Fruit fly (Drosophila melanogaster) whole organism, embryonic: ENCODE data around the gene CG1640.

Experiments used
- Awh ChIP-seq: fragments of 200-800 bp; sonication (Bioruptor generic); IDR thresholded peaks from 2 replicates; pipeline ENCODE4, ENCODE4 v1.3.6; 2022; ENCODE audit warnings: missing biosample characterization, missing genetic modification characterization
- CG10274 ChIP-seq: fragments of 200-800 bp; sonication (Bioruptor generic); optimal IDR thresholded peaks from 3 replicates; lab custom pipeline; 2017; ENCODE audit warnings: missing biosample characterization, mild to moderate bottlenecking, missing genetic modification characterization
- CG11696 ChIP-seq: fragments of 200-800 bp; sonication (Bioruptor generic); IDR thresholded peaks from 2 replicates; pipeline ENCODE4 v1.3.6; 2022; ENCODE audit warnings: missing biosample characterization, missing genetic modification characterization
- CG11723 ChIP-seq: fragments of 200-800 bp; sonication (Bioruptor generic); optimal IDR thresholded peaks from 2 replicates; lab custom pipeline; 2017; ENCODE audit warnings: missing biosample characterization, mild to moderate bottlenecking, missing genetic modification characterization
- CG12769 ChIP-seq: fragments of 200-800 bp; sonication (Bioruptor generic); optimal IDR thresholded peaks from 2 replicates; lab custom pipeline; 2019; ENCODE audit warnings: missing biosample characterization, mild to moderate bottlenecking, missing genetic modification characterization, moderate library complexity
- CG17802 ChIP-seq: fragments of 200-800 bp; sonication (Bioruptor generic); optimal IDR thresholded peaks from 2 replicates; lab custom pipeline; 2018; ENCODE audit warnings: missing biosample characterization, mild to moderate bottlenecking, missing genetic modification characterization, moderate library complexity
- CG18262 ChIP-seq: fragments of 200-800 bp; optimal IDR thresholded peaks from 3 replicates; lab custom pipeline; 2019; ENCODE audit warnings: missing biosample characterization, mild to moderate bottlenecking, missing genetic modification characterization, moderate library complexity
- CG2199 ChIP-seq: fragments of 200-800 bp; sonication (Bioruptor generic); IDR thresholded peaks from 3 replicates; pipeline ENCODE4 v1.3.6; 2022; ENCODE audit warnings: missing biosample characterization, missing genetic modification characterization
- CG2202 ChIP-seq: fragments of 200-800 bp; sonication (Bioruptor generic); optimal IDR thresholded peaks from 2 replicates; lab custom pipeline; 2018; ENCODE audit warnings: missing biosample characterization, mild to moderate bottlenecking, missing genetic modification characterization
- CG31441 ChIP-seq: fragments of 200-800 bp; sonication (Bioruptor generic); IDR thresholded peaks from 2 replicates; pipeline ENCODE4 v1.3.6; 2022; ENCODE audit warnings: missing biosample characterization, missing genetic modification characterization
- CG4730 ChIP-seq: fragments of 200-800 bp; sonication (Bioruptor generic); IDR thresholded peaks from 2 replicates; pipeline ENCODE4 v1.3.6; 2022; ENCODE audit warnings: missing biosample characterization, missing genetic modification characterization
- CG4820 ChIP-seq: fragments of 200-800 bp; sonication (Bioruptor generic); optimal IDR thresholded peaks from 3 replicates; lab custom pipeline; 2016; ENCODE audit warnings: missing biosample characterization, missing genetic modification characterization
- CG5245 ChIP-seq: fragments of 200-800 bp; sonication (Bioruptor generic); optimal IDR thresholded peaks from 3 replicates; lab custom pipeline; 2016; ENCODE audit warnings: missing biosample characterization, missing genetic modification characterization
- CG6175 ChIP-seq: fragments of 200-800 bp; sonication (Bioruptor generic); IDR thresholded peaks from 3 replicates; pipeline ENCODE4 v1.3.6; 2022; ENCODE audit warnings: missing biosample characterization, missing genetic modification characterization
- CG7745 ChIP-seq: fragments of 200-800 bp; sonication (Bioruptor generic); optimal IDR thresholded peaks from 2 replicates; lab custom pipeline; 2018; ENCODE audit warnings: missing biosample characterization, mild to moderate bottlenecking, missing genetic modification characterization, moderate library complexity
- CG8388 ChIP-seq: fragments of 200-800 bp; sonication (Bioruptor generic); optimal IDR thresholded peaks from 2 replicates; lab custom pipeline; 2019; ENCODE audit warnings: missing biosample characterization, mild to moderate bottlenecking, missing genetic modification characterization, moderate library complexity
- CG8944 ChIP-seq: fragments of 200-800 bp; sonication (Bioruptor generic); optimal IDR thresholded peaks from 3 replicates; lab custom pipeline; 2016; ENCODE audit warnings: missing biosample characterization, missing genetic modification characterization
- CG9727 ChIP-seq: fragments of 200-800 bp; sonication (Bioruptor generic); optimal IDR thresholded peaks from 3 replicates; lab custom pipeline; 2017; ENCODE audit warnings: missing biosample characterization, mild to moderate bottlenecking, missing genetic modification characterization
- CrebB ChIP-seq: fragments of 200-800 bp; sonication (Bioruptor generic); optimal IDR thresholded peaks from 3 replicates; lab custom pipeline; 2018; ENCODE audit warnings: missing biosample characterization, mild to moderate bottlenecking, missing genetic modification characterization
- Doc3 ChIP-seq: fragments of 200-800 bp; sonication (Bioruptor generic); IDR thresholded peaks from 3 replicates; pipeline ENCODE4 v1.3.6; 2022; ENCODE audit warnings: missing biosample characterization, missing genetic modification characterization; ENCODE audit not compliant: partially characterized antibody
- H2.0 ChIP-seq: fragments of 200-800 bp; sonication (Bioruptor generic); IDR thresholded peaks from 2 replicates; pipeline ENCODE4 v1.3.6; 2022; ENCODE audit warnings: missing biosample characterization, missing genetic modification characterization
- HLH4C ChIP-seq: fragments of 200-800 bp; sonication (Bioruptor generic); IDR thresholded peaks from 3 replicates; pipeline ENCODE4 v1.3.6; 2022; ENCODE audit warnings: missing biosample characterization, missing genetic modification characterization; ENCODE audit not compliant: partially characterized antibody
- Hr3 ChIP-seq: fragments of 200-800 bp; sonication (Bioruptor generic); optimal IDR thresholded peaks from 3 replicates; lab custom pipeline; 2016; ENCODE audit warnings: missing biosample characterization, missing genetic modification characterization
- MBD-R2 ChIP-seq: fragments of 200-800 bp; sonication (Bioruptor generic); IDR thresholded peaks from 2 replicates; pipeline ENCODE4 v1.3.6; 2022; ENCODE audit warnings: missing biosample characterization, missing genetic modification characterization
- Mrtf ChIP-seq: fragments of 200-800 bp; sonication (Bioruptor generic); IDR thresholded peaks from 3 replicates; pipeline ENCODE4 v1.3.6; 2022; ENCODE audit warnings: missing biosample characterization, missing genetic modification characterization
- Nf-YA ChIP-seq: fragments of 200-800 bp; sonication (Bioruptor generic); IDR thresholded peaks from 2 replicates; pipeline ENCODE4 v1.3.6; 2022; ENCODE audit warnings: missing biosample characterization, missing genetic modification characterization
- Ravus ChIP-seq: fragments of 200-800 bp; sonication (Bioruptor generic); IDR thresholded peaks from 2 replicates; pipeline ENCODE4 v1.3.6; 2022; ENCODE audit warnings: missing biosample characterization, missing genetic modification characterization
- Rfx ChIP-seq: fragments of 200-800 bp; sonication (Bioruptor generic); IDR thresholded peaks from 2 replicates; pipeline ENCODE4 v1.3.6; 2022; ENCODE audit warnings: missing biosample characterization, missing genetic modification characterization
- Sox102F ChIP-seq: fragments of 200-800 bp; sonication (Bioruptor generic); optimal IDR thresholded peaks from 2 replicates; lab custom pipeline; 2018; ENCODE audit warnings: missing biosample characterization, mild to moderate bottlenecking, missing genetic modification characterization, moderate library complexity
- Sry-β ChIP-seq: fragments of 200-800 bp; sonication (Bioruptor generic); optimal IDR thresholded peaks from 2 replicates; lab custom pipeline; 2018; ENCODE audit warnings: missing biosample characterization, mild to moderate bottlenecking, missing genetic modification characterization, moderate library complexity
- Sry-δ ChIP-seq: fragments of 200-800 bp; sonication (Bioruptor generic); optimal IDR thresholded peaks from 2 replicates; lab custom pipeline; 2016; ENCODE audit warnings: missing biosample characterization, missing genetic modification characterization
- ac ChIP-seq: fragments of 200-800 bp; sonication (Bioruptor generic); optimal IDR thresholded peaks from 3 replicates; lab custom pipeline; 2017; ENCODE audit warnings: missing biosample characterization, mild to moderate bottlenecking, missing genetic modification characterization
- chm ChIP-seq: fragments of 200-800 bp; sonication (Bioruptor generic); IDR thresholded peaks from 2 replicates; pipeline ENCODE4 v1.3.6; 2022; ENCODE audit warnings: missing biosample characterization, missing genetic modification characterization
- ci ChIP-seq: fragments of 200-800 bp; sonication (Bioruptor generic); IDR thresholded peaks from 3 replicates; pipeline ENCODE4 v1.3.6; 2022; ENCODE audit warnings: missing biosample characterization, missing genetic modification characterization
- danr ChIP-seq: fragments of 200-800 bp; sonication (Bioruptor generic); IDR thresholded peaks from 2 replicates; pipeline ENCODE4 v1.3.6; 2022; ENCODE audit warnings: missing biosample characterization, missing genetic modification characterization
- dati ChIP-seq: fragments of 200-800 bp; sonication (Bioruptor generic); IDR thresholded peaks from 2 replicates; pipeline ENCODE4 v1.3.6; 2022; ENCODE audit warnings: missing biosample characterization, missing genetic modification characterization
- grau ChIP-seq: fragments of 200-800 bp; optimal IDR thresholded peaks from 3 replicates; lab custom pipeline; 2019; ENCODE audit warnings: missing biosample characterization, mild to moderate bottlenecking, missing genetic modification characterization, moderate library complexity
- gsb-n ChIP-seq: fragments of 200-800 bp; sonication (Bioruptor generic); optimal IDR thresholded peaks from 3 replicates; lab custom pipeline; 2018; ENCODE audit warnings: missing biosample characterization, mild to moderate bottlenecking, missing genetic modification characterization
- gt ChIP-seq: fragments of 200-800 bp; sonication (Bioruptor generic); IDR thresholded peaks from 2 replicates; pipeline ENCODE4 v1.3.6; 2022; ENCODE audit warnings: missing biosample characterization, missing genetic modification characterization
- hth ChIP-seq: fragments of >200 bp; optimal IDR thresholded peaks from 2 replicates; lab custom pipeline; 2017; ENCODE audit warnings: inconsistent platforms
- nom ChIP-seq: fragments of 200-800 bp; sonication (Bioruptor generic); optimal IDR thresholded peaks from 2 replicates; lab custom pipeline; 2017; ENCODE audit warnings: missing biosample characterization, missing genetic modification characterization, mild to moderate bottlenecking, moderate library complexity, missing genetic modification reagents
- pan ChIP-seq, 4 experiments: fragments of >200 bp in 3 of 4; fragments of 200-800 bp in 1 of 4; sonication (Bioruptor generic) in 1 of 4; optimal IDR thresholded peaks in 3 of 4; IDR thresholded peaks in 1 of 4; 2 replicates each; pipeline versions ENCODE4 v1.3.6 to Lab custom; 2017 to 2022; ENCODE audit warnings: missing biosample characterization in 2 of 4, missing genetic modification characterization in 2 of 4, mixed read lengths in 1 of 4
- pzg ChIP-seq: fragments of 200-800 bp; sonication (Bioruptor generic); optimal IDR thresholded peaks from 3 replicates; lab custom pipeline; 2018; ENCODE audit warnings: missing biosample characterization, mild to moderate bottlenecking, missing genetic modification characterization, moderate library complexity
- salm ChIP-seq: fragments of 200-800 bp; sonication (Bioruptor generic); optimal IDR thresholded peaks from 2 replicates; lab custom pipeline; 2018; ENCODE audit warnings: missing biosample characterization, mild to moderate bottlenecking, missing genetic modification characterization
- sens-2 ChIP-seq: fragments of 200-800 bp; sonication (Bioruptor generic); IDR thresholded peaks from 2 replicates; pipeline ENCODE4 v1.3.6; 2022; ENCODE audit warnings: missing biosample characterization, missing genetic modification characterization
- sisA ChIP-seq: fragments of 200-800 bp; sonication (Bioruptor generic); IDR thresholded peaks from 2 replicates; pipeline ENCODE4 v1.3.6; 2022; ENCODE audit warnings: missing biosample characterization, missing genetic modification characterization
- slou ChIP-seq: fragments of 200-800 bp; sonication (Bioruptor generic); optimal IDR thresholded peaks from 3 replicates; lab custom pipeline; 2016; ENCODE audit warnings: missing biosample characterization, missing genetic modification characterization
- so ChIP-seq: fragments of 200-800 bp; sonication (Bioruptor generic); IDR thresholded peaks from 3 replicates; pipeline ENCODE4 v1.3.6; 2022; ENCODE audit warnings: missing biosample characterization, missing genetic modification characterization
- vnd ChIP-seq: fragments of 200-800 bp; sonication (Bioruptor generic); IDR thresholded peaks from 3 replicates; pipeline ENCODE4 v1.3.6; 2022; ENCODE audit warnings: missing biosample characterization, missing genetic modification characterization; ENCODE audit not compliant: partially characterized antibody

Gene CG1640

DNA sequence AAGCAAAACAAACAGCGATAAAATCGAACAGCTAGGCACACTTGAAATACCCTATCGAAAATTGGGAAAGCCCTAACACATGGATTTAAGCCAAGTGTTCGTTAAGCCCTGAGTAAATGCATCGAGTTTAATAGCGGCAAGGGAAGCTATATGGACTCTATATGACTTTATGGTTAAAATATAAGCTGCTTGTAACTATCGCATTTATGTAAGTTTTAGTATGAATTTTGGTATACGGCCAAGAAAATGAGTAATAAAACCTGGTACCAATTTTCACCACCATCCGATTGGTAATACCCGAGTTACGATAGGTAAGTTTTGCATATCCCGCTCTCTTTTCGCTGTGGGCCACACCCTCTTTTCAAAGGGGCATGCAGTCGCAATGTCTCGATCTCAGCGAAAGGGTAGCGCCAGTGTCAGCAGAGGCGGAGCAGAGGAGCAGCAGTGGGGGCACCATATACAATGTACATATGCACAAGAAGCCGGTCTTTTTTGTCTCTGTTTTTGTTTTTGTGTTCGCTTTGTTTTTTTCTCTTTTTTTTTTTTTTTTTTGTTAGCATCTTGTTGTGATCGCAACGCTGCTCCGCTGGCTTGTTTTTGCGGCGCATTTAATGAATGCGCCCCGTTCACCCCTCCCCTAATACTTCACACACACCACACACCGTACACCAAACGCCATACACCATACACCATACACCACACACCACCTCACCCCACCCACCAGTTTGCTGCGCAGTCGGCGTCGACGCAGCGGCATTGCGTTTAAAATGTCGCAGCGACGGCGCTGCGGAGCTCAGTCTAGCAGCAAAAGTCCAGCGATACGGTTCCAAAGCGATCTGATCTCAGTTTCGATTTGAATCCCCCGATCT lies 33.8 kb downstream of the CG1640 start, which contains the start of gene GstT4 (continued):
- peak; percentile 74 for TF ChIP-seq ci
- peak; percentile 70 for TF ChIP-seq Rfx (GFP tag; lab: Robert Waterston, UW)
- TF ChIP-seq Sry-δ (GFP tag; lab: Kevin White, UChicago), result peak; percentile 27
- TF ChIP-seq Awh (GFP tag; lab: Robert Waterston, UW), result peak; percentile 59; the same call in 1 of the 2 replicates
- TF ChIP-seq CG11723 (GFP tag; lab: Kevin White, UChicago), result no peak
- TF ChIP-seq CG31441 (GFP tag; lab: Robert Waterston, UW), result no peak
- TF ChIP-seq vnd (GFP tag; lab: Robert Waterston, UW), result no peak
- no peak for TF ChIP-seq so (GFP tag; lab: Robert Waterston, UW)
- TF ChIP-seq Mrtf (GFP tag; lab: Robert Waterston, UW), result 0 out of 3 replicates have a peak, but pooled peaks have one; percentile 29
- TF ChIP-seq sisA (GFP tag; lab: Robert Waterston, UW), result peak; percentile 57
- no peak for TF ChIP-seq HLH4C (GFP tag; lab: Robert Waterston, UW)
- no peak for TF ChIP-seq CG12769 (tag; lab: Kevin White, UChicago)
- no peak for TF ChIP-seq CG5245 (GFP tag; lab: Kevin White, UChicago)
- TF ChIP-seq Sox102F (GFP tag; lab: Kevin White, UChicago), result peak; percentile 40
- no peak for TF ChIP-seq Sry-β (GFP tag; lab: Kevin White, UChicago)
- no peak for TF ChIP-seq CG7745
- no peak for TF ChIP-seq pan (optimal IDR thresholded peaks at IDR 0.05; lab: Kevin White, UChicago)
- TF ChIP-seq pan (GFP tag; optimal IDR thresholded peaks at IDR 0.05 in 1 of 2, IDR thresholded peaks at IDR 0.05 in 1 of 2), result peak in 1 of 2 experiments; percentile 35
- no peak for TF ChIP-seq CG6175 (GFP tag; lab: Robert Waterston, UW)
- TF ChIP-seq salm (tag; lab: Kevin White, UChicago), result no peak
- TF ChIP-seq H2.0 (GFP tag; lab: Robert Waterston, UW), result 0 out of 2 replicates have a peak, but pooled peaks have one; percentile 39
- TF ChIP-seq CG8944 (GFP tag; lab: Kevin White, UChicago), result peak; percentile 44
- no peak for TF ChIP-seq CrebB
- TF ChIP-seq MBD-R2 (GFP tag; lab: Robert Waterston, UW), result peak; percentile 40; the same call in 1 of the 2 replicates
- TF ChIP-seq CG4730 (GFP tag; lab: Robert Waterston, UW), result no peak
- no peak for TF ChIP-seq sens-2 (GFP tag; lab: Robert Waterston, UW)
- TF ChIP-seq nom (GFP tag; lab: Kevin White, UChicago), result peak; percentile 99
- peak; percentile 9 for TF ChIP-seq grau (tag; lab: Kevin White, UChicago)
- peak; percentile 76 for TF ChIP-seq CG18262
- TF ChIP-seq dati (GFP tag; lab: Robert Waterston, UW), result no peak
- TF ChIP-seq gt (GFP tag; lab: Robert Waterston, UW), result no peak
- TF ChIP-seq CG4820 (GFP tag; lab: Kevin White, UChicago), result no peak
- no peak for TF ChIP-seq CG11696
- TF ChIP-seq pzg (GFP tag; lab: Kevin White, UChicago), result no peak
- TF ChIP-seq Ravus (GFP tag; lab: Robert Waterston, UW), result no peak
- TF ChIP-seq CG8388 (GFP tag; lab: Kevin White, UChicago), result no peak
- no peak; the same call in 1 of the 2 replicates for TF ChIP-seq danr (GFP tag; lab: Robert Waterston, UW)
- TF ChIP-seq CG10274 (GFP tag; lab: Kevin White, UChicago), result no peak
- no peak for TF ChIP-seq hth (lab: Kevin White, UChicago)
- no peak for TF ChIP-seq CG2202
- no peak for TF ChIP-seq slou (GFP tag; lab: Kevin White, UChicago)
- no peak for TF ChIP-seq CG2199
- TF ChIP-seq CG17802 (tag; lab: Kevin White, UChicago), result no peak
- TF ChIP-seq chm (GFP tag; lab: Robert Waterston, UW), result peak; percentile 46; the same call in 1 of the 2 replicates
- peak; percentile 38 for TF ChIP-seq CG9727
- TF ChIP-seq Doc3, result no peak
- TF ChIP-seq gsb-n, result no peak
- no peak for TF ChIP-seq Nf-YA
- TF ChIP-seq ac, result no peak
- TF ChIP-seq Hr3 (GFP tag; lab: Kevin White, UChicago), result peak; percentile 42
